Worm (Caenorhabditis elegans): ENCODE results near the gene C06H5.13.

The C06H5.13 gene

ce11 chrV:17859065-17859464 is 38.5 kb downstream of the C06H5.13 start:
- no peak for TF ChIP-seq flt-1 (GFP tag; IDR thresholded peaks at IDR 0.05)
- no peak for TF ChIP-seq aly-1 (tag; optimal IDR thresholded peaks at IDR 0.05)
- TF ChIP-seq hmg-4 (GFP tag; optimal IDR thresholded peaks at IDR 0.05) = no peak
- TF ChIP-seq F13C5.2 (tag; optimal IDR thresholded peaks at IDR 0.05) = no peak
- no peak for TF ChIP-seq hmbx-1 (tag; optimal IDR thresholded peaks at IDR 0.05)
- no peak for TF ChIP-seq ets-7 (tag; optimal IDR thresholded peaks at IDR 0.05)
- TF ChIP-seq tbx-11 (GFP tag; IDR thresholded peaks at IDR 0.05) = no peak

- no peak for TF ChIP-seq ama-1 (optimal IDR thresholded peaks at IDR 0.05)
- peak; percentile 25; the same call in 1 of the 2 replicates for TF ChIP-seq tbx-37 (GFP tag; conservative IDR thresholded peaks at IDR 0.05)
Measured at ce11 chrV:17857901-17858300, 39.6 kb downstream of the C06H5.13 start.

- TF ChIP-seq hmg-4 (GFP tag; optimal IDR thresholded peaks at IDR 0.05) (no peak), aly-1 (tag; optimal IDR thresholded peaks at IDR 0.05) (no peak), sea-1 (GFP tag; conservative IDR thresholded peaks at IDR 0.05) (no peak), ama-1 (optimal IDR thresholded peaks at IDR 0.05) (no peak), ets-7 (tag; optimal IDR thresholded peaks at IDR 0.05) (no peak), pes-1 (GFP tag; IDR thresholded peaks at IDR 0.05) (no peak)
Measured at ce11 chrV:17855889-17856288, 41.7 kb downstream of the C06H5.13 start, which contains the start of gene tcc-1. Gene tcc-1 (minus strand): TSS chrV:17855989.
